Fruit fly (Drosophila melanogaster) whole organism: ENCODE data around the gene Sfxn1-3.

Experiments
- EcR ChIP-seq, 2 experiments: fragments of >200 bp; optimal IDR thresholded peaks; 2 replicates each; lab custom pipeline; 2017; ENCODE audit warnings: missing biosample characterization in 2 of 2, missing genetic modification characterization in 2 of 2, missing genetic modification reagents in 2 of 2
- psq ChIP-seq: fragments of >200 bp; optimal IDR thresholded peaks from 2 replicates; lab custom pipeline; 2017
- usp ChIP-seq: fragments of >200 bp; optimal IDR thresholded peaks from 2 replicates; lab custom pipeline; 2017; ENCODE audit warnings: missing biosample characterization, missing genetic modification characterization, mixed read lengths

dm6 chr3R:4359625-4360024 is 18.8 kb upstream of the Sfxn1-3 start, which contains the start of gene CG1090:
- TF ChIP-seq psq (lab: Kevin White, UChicago) (no peak), EcR (GFP tag; optimal IDR thresholded peaks at IDR 0.05; lab: Kevin White, UChicago) (no peak), usp (no peak)
